Comparison of ENCODE assay signal across 5 worm cellular contexts in the genomic region with DNA sequence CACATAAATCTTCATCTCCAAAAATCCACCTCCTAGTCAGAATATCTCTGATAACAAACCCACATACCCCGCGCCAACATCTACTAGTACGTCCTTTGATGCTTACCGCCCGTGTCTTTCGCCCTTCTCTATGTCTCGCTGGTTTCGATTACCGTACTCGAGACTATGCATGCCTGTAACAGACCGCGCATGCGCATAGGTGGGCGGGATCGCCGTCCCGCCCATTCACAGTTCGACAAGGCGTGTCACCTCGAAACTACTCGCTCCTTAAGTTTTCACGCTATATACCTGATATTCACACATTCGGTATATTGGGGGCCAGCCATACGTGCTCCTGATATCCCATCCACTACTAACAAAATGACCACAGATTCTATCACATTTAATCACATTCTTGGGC.
TF ChIP-seq lines count a peak whose summit lies in the region.

A gene (plus strand): TSS at position 83 of the 400 bp plus-strand sequence.

TF ChIP-seq in whole organism, L1 larva, 84 proteins besides CTCF, POLR2A, EP300 and RAD21:
- peak; percentile 87 for TF ChIP-seq nhr-85 (tag; lab: Kevin White, UChicago)
- no peak for TF ChIP-seq egl-13 (tag; optimal IDR thresholded peaks at IDR 0.05; lab: Kevin White, UChicago)
- peak; percentile 12 for TF ChIP-seq lin-14 (GFP tag; optimal IDR thresholded peaks at IDR 0.05; lab: Kevin White, UChicago)
- TF ChIP-seq mab-9 (GFP tag; IDR thresholded peaks at IDR 0.05; lab: Robert Waterston, UW): no peak
- TF ChIP-seq lsy-2 (tag; optimal IDR thresholded peaks at IDR 0.05; lab: Kevin White, UChicago): peak in 1 of 2 experiments; percentile 69

TF ChIP-seq in whole organism, L4 larva, 104 proteins besides CTCF, POLR2A, EP300 and RAD21:
- TF ChIP-seq F37D6.2 (tag; optimal IDR thresholded peaks at IDR 0.05; lab: Kevin White, UChicago): no peak
- peak in 1 of 2 experiments; percentile 3 for TF ChIP-seq unc-62 (GFP tag; optimal IDR thresholded peaks at IDR 0.05 in 1 of 2; lab: Kevin White, UChicago)
- no peak for TF ChIP-seq unc-62 (tag; optimal IDR thresholded peaks at IDR 0.05; lab: Kevin White, UChicago)
- TF ChIP-seq lin-1 (GFP tag; IDR thresholded peaks at IDR 0.05; lab: Robert Waterston, UW): no peak
- TF ChIP-seq aha-1 (tag; lab: Kevin White, UChicago): peak; percentile 88
- TF ChIP-seq pha-4 (GFP tag; IDR thresholded peaks at IDR 0.05; lab: Robert Waterston, UW): no peak
- TF ChIP-seq pha-4 (tag; optimal IDR thresholded peaks at IDR 0.05; lab: Kevin White, UChicago): no peak

TF ChIP-seq in whole organism, late embryonic, 69 proteins besides CTCF, POLR2A, EP300 and RAD21:
- TF ChIP-seq nfya-1 (tag; optimal IDR thresholded peaks at IDR 0.05; lab: Kevin White, UChicago): peak; percentile 69
- TF ChIP-seq fkh-10 (GFP tag; optimal IDR thresholded peaks at IDR 0.05; lab: Kevin White, UChicago): no peak
TF ChIP-seq in whole organism, late embryonic: peak in this region for 1.

TF ChIP-seq in whole organism, mixed stage, embryonic, 35 proteins besides CTCF, POLR2A, EP300 and RAD21:
- TF ChIP-seq lsy-2 (tag; optimal IDR thresholded peaks at IDR 0.05; lab: Kevin White, UChicago) (peak; percentile 71), lin-32 (GFP tag; optimal IDR thresholded peaks at IDR 0.05; lab: Kevin White, UChicago) (no peak)

TF ChIP-seq in whole organism, young adult, 124 proteins besides CTCF, POLR2A, EP300 and RAD21:
- TF ChIP-seq zfh-2 (GFP tag; conservative IDR thresholded peaks at IDR 0.05; lab: Robert Waterston, UW): 0 out of 2 replicates have a peak, but pooled peaks have one; percentile 31
- TF ChIP-seq ets-4 (GFP tag; optimal IDR thresholded peaks at IDR 0.05; lab: Kevin White, UChicago): peak; percentile 23
- TF ChIP-seq athp-1 (tag; optimal IDR thresholded peaks at IDR 0.05; lab: Kevin White, UChicago): no peak
